Fruit fly (Drosophila melanogaster): ENCODE measurements around the gene Sh3beta.

The Sh3beta gene

dm6 chr3L:7338786-7339185 lies 30.3 kb downstream of the Sh3beta start:
- TF ChIP-seq cyc (GFP tag; optimal IDR thresholded peaks at IDR 0.05) (peak; percentile 11), Gug (GFP tag; IDR thresholded peaks at IDR 0.05) (no peak), Sox102F (GFP tag; optimal IDR thresholded peaks at IDR 0.05) (no peak), Sox15 (GFP tag; optimal IDR thresholded peaks at IDR 0.05) (no peak), Eip93F (GFP tag; optimal IDR thresholded peaks at IDR 0.05) (no peak), CG6808 (GFP tag; optimal IDR thresholded peaks at IDR 0.05) (no peak), CG32006 (GFP tag; optimal IDR thresholded peaks at IDR 0.05) (no peak), esn (GFP tag; optimal IDR thresholded peaks at IDR 0.05) (peak; percentile 28), Hr38 (GFP tag; optimal IDR thresholded peaks at IDR 0.05) (no peak), Blimp-1 (GFP tag; optimal IDR thresholded peaks at IDR 0.05) (no peak), CG1621 (tag; optimal IDR thresholded peaks at IDR 0.05) (no peak), CG34406 (GFP tag; optimal IDR thresholded peaks at IDR 0.05) (no peak), fkh (GFP tag; optimal IDR thresholded peaks at IDR 0.05) (no peak), Hr39 (GFP tag; optimal IDR thresholded peaks at IDR 0.05) (no peak), dsx (GFP tag; optimal IDR thresholded peaks at IDR 0.05; ENCODE audit: poor library complexity, severe bottlenecking) (no peak), Eip75B (GFP tag; optimal IDR thresholded peaks at IDR 0.05) (no peak), fd85E (GFP tag; optimal IDR thresholded peaks at IDR 0.05) (no peak), lz (GFP tag; optimal IDR thresholded peaks at IDR 0.05) (peak; percentile 32), CG7368 (GFP tag; optimal IDR thresholded peaks at IDR 0.05) (no peak), eg (GFP tag; IDR thresholded peaks at IDR 0.05) (0 out of 3 replicates have a peak, but pooled peaks have one; percentile 10), CG10631 (GFP tag; optimal IDR thresholded peaks at IDR 0.05) (no peak), CG11762 (GFP tag; optimal IDR thresholded peaks at IDR 0.05; ENCODE audit: insufficient read depth) (no peak), achi (GFP tag; optimal IDR thresholded peaks at IDR 0.05) (no peak), vri (GFP tag; optimal IDR thresholded peaks at IDR 0.05) (no peak), CG11294 (GFP tag; IDR thresholded peaks at IDR 0.05) (no peak), Met (GFP tag; optimal IDR thresholded peaks at IDR 0.05) (no peak), OdsH (GFP tag; optimal IDR thresholded peaks at IDR 0.05) (no peak), CG6854 (GFP tag; optimal IDR thresholded peaks at IDR 0.05) (no peak), dac (GFP tag; optimal IDR thresholded peaks at IDR 0.05) (no peak), spab (GFP tag; optimal IDR thresholded peaks at IDR 0.05) (no peak), CG6792 (GFP tag; optimal IDR thresholded peaks at IDR 0.05) (no peak), topi (GFP tag; optimal IDR thresholded peaks at IDR 0.05) (no peak)

dm6 chr3L:7334990-7335389 lies 34.1 kb downstream of the Sh3beta start, which contains the start of the genes wrm1 and wrm2:
Gene wrm1 (minus strand): TSS chr3L:7335226.
Gene wrm2 (minus strand): TSS chr3L:7335226.
- no peak for TF ChIP-seq Met (GFP tag; optimal IDR thresholded peaks at IDR 0.05)
- TF ChIP-seq pdm3 (GFP tag; optimal IDR thresholded peaks at IDR 0.05), result no peak
- peak; percentile 8 for TF ChIP-seq esn (GFP tag; optimal IDR thresholded peaks at IDR 0.05)
- TF ChIP-seq Sox15 (GFP tag; optimal IDR thresholded peaks at IDR 0.05), result no peak
- no peak for TF ChIP-seq Gug (GFP tag; IDR thresholded peaks at IDR 0.05)
- TF ChIP-seq eg (GFP tag; IDR thresholded peaks at IDR 0.05), result peak; percentile 37; the same call in 1 of the 3 replicates
- no peak for TF ChIP-seq Hr38 (GFP tag; optimal IDR thresholded peaks at IDR 0.05)
- TF ChIP-seq ss (GFP tag; optimal IDR thresholded peaks at IDR 0.05), result no peak
- TF ChIP-seq Lpt (GFP tag; optimal IDR thresholded peaks at IDR 0.05), result no peak
- TF ChIP-seq dsx (GFP tag; optimal IDR thresholded peaks at IDR 0.05; ENCODE audit: poor library complexity, severe bottlenecking), result peak; percentile 18

dm6 chr3L:7328567-7329253 lies 40.4 kb downstream of the Sh3beta start, which contains the start of the genes mrva, CG42307 and mus312:
Gene mrva (minus strand): TSS chr3L:7328842.
Gene CG42307 (plus strand): TSS chr3L:7329132.
Gene mus312 (plus strand): TSS chr3L:7329132.
- peak; percentile 86 for TF ChIP-seq CG8632 (GFP tag; optimal IDR thresholded peaks at IDR 0.05)
- peak; percentile 48 for TF ChIP-seq dsx (GFP tag; optimal IDR thresholded peaks at IDR 0.05; ENCODE audit: poor library complexity, severe bottlenecking)
- TF ChIP-seq eg (GFP tag; IDR thresholded peaks at IDR 0.05), result peak; percentile 89
- TF ChIP-seq fd59A (GFP tag; optimal IDR thresholded peaks at IDR 0.05), result peak; percentile 28
- peak; percentile 76 for TF ChIP-seq CG11762 (GFP tag; optimal IDR thresholded peaks at IDR 0.05; ENCODE audit: insufficient read depth)
- TF ChIP-seq CG31627 (GFP tag; optimal IDR thresholded peaks at IDR 0.05), result peak; percentile 44
- TF ChIP-seq dac (GFP tag; optimal IDR thresholded peaks at IDR 0.05), result no peak
- peak; percentile 85 for TF ChIP-seq Ets96B (tag; optimal IDR thresholded peaks at IDR 0.05)
- no peak for TF ChIP-seq ss (GFP tag; optimal IDR thresholded peaks at IDR 0.05)
- TF ChIP-seq CG7368 (GFP tag; optimal IDR thresholded peaks at IDR 0.05), result peak; percentile 50
- TF ChIP-seq CG3032 (tag; optimal IDR thresholded peaks at IDR 0.05), result peak; percentile 90
- peak; percentile 81 for TF ChIP-seq CG34406 (GFP tag; optimal IDR thresholded peaks at IDR 0.05)
- no peak for TF ChIP-seq fd85E (GFP tag; optimal IDR thresholded peaks at IDR 0.05)
- no peak for TF ChIP-seq Hr38 (GFP tag; optimal IDR thresholded peaks at IDR 0.05)
- TF ChIP-seq Gug (GFP tag; IDR thresholded peaks at IDR 0.05), result peak; percentile 77
- TF ChIP-seq Ets21C (GFP tag; optimal IDR thresholded peaks at IDR 0.05), result no peak
- peak in 1 of 2 experiments; percentile 21 for TF ChIP-seq salr (GFP tag; optimal IDR thresholded peaks at IDR 0.05)
- peak; percentile 78 for TF ChIP-seq CG6163 (GFP tag; IDR thresholded peaks at IDR 0.05)
- TF ChIP-seq CG8119 (GFP tag; IDR thresholded peaks at IDR 0.05), result peak; percentile 80
- no peak for TF ChIP-seq topi (GFP tag; optimal IDR thresholded peaks at IDR 0.05)
- TF ChIP-seq CG6792 (GFP tag; optimal IDR thresholded peaks at IDR 0.05), result peak; percentile 70
- TF ChIP-seq CG4318 (GFP tag; optimal IDR thresholded peaks at IDR 0.05), result no peak

Measured in whole organism, prepupa.